Worm (Caenorhabditis elegans) whole organism, midembryonic: ENCODE measurements around the gene enu-3.6.

Experiments
- cog-1 ChIP-seq: sonication (generic microtip); optimal IDR thresholded peaks from 2 replicates; lab custom pipeline; 2016; ENCODE audit warnings: missing genetic modification characterization, missing compliant biosample characterization
- flt-1 ChIP-seq: fragments of 200-800 bp; sonication (Bioruptor generic); IDR thresholded peaks from 2 replicates; pipeline ENCODE4 v1.3.6; 2022; ENCODE audit warnings: missing genetic modification characterization, missing compliant biosample characterization
- tab-1 ChIP-seq: fragments of 200-800 bp; sonication (Bioruptor generic); IDR thresholded peaks from 2 replicates; pipeline ENCODE4 v1.3.6; 2022; ENCODE audit warnings: missing genetic modification characterization, missing compliant biosample characterization

DNA sequence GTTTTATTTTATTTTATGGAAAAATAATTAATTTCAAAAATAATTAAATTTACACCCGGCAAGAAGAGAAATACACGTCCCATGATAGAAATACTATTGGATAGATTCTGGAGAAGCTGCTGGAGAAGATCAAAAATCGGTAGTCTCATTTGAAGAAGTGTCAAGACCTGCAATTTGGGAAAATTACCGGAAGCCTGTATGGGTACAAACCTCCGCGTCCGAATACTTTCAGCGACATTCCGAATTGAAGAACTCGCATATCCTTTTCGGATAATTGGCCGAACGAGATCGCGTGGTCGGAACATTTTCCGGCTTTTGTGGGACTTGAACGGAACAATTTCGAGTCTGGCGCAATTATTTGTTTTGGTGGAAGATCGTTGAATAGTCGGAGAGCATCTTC, 41.8 kb upstream of the enu-3.6 start:
- no peak for TF ChIP-seq cog-1 (tag; lab: Kevin White, UChicago)
- no peak for TF ChIP-seq flt-1 (GFP tag; lab: Robert Waterston, UW)
- TF ChIP-seq tab-1: no peak
